Fruit fly (Drosophila melanogaster): ENCODE measurements around the gene Nmnat.

Gene Nmnat

DNA sequence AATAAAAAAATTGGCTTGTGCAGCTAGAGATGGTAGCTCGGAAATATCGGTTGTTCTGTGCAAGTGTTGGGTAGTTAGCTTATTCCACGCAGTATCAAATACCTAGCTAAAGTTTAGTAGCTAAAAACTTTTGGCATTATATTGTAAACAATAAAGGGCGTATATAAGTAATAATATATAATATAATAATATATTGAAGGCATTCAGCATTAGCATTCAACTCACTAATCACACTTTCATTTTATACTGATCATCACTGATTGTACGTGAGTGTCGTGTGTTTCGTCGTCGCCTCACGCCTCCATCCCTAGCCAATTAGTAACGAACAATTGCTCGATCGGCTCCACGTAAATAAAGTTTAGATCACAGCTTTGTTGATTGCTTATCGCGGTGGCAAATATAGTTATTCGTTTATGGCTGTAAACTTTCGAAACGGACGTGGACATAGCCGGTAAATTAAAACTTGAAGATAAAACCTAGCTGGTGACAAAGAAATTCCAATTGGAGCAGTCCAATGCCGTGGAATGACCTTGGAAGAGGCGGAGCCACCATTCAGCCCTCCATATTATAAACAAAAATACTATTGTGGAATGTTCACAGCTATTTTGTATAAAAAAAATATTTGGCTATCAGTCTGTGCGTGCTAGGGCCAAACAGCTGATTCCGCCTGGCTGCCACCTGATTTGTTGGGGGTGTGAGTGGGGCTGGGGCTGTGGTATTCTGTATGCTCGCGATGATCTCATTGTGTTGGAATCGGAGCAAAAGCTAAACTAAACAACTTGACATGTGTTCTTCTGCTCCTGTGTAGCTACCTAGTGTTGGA, 27.0 kb upstream of the Nmnat start, which contains the start of the genes PIG-S, sud1 and CG11168 (continued):
- TF ChIP-seq trh (GFP tag; optimal IDR thresholded peaks at IDR 0.05) = no peak
- TF ChIP-seq HLHmδ (GFP tag; optimal IDR thresholded peaks at IDR 0.05) = no peak
- TF ChIP-seq vnd (GFP tag; IDR thresholded peaks at IDR 0.05; ENCODE audit: partially characterized antibody) = peak; percentile 95
- TF ChIP-seq ase (GFP tag; IDR thresholded peaks at IDR 0.05) = no peak
- TF ChIP-seq CG2875 (GFP tag; optimal IDR thresholded peaks at IDR 0.05) = peak; percentile 11
- TF ChIP-seq CG6654 (GFP tag; optimal IDR thresholded peaks at IDR 0.05) = no peak
- TF ChIP-seq CG12299 (tag; optimal IDR thresholded peaks at IDR 0.05) = no peak
- no peak for TF ChIP-seq tap (tag; optimal IDR thresholded peaks at IDR 0.05)
- TF ChIP-seq pum (GFP tag; optimal IDR thresholded peaks at IDR 0.05) = no peak
- TF ChIP-seq ATbp (GFP tag; optimal IDR thresholded peaks at IDR 0.05) = peak; percentile 28
- no peak for TF ChIP-seq Spps (tag; optimal IDR thresholded peaks at IDR 0.05)
- TF ChIP-seq CG2129 (GFP tag; IDR thresholded peaks at IDR 0.05; ENCODE audit: partially characterized antibody) = peak; percentile 87
- TF ChIP-seq CG5180 (GFP tag; optimal IDR thresholded peaks at IDR 0.05) = no peak
- TF ChIP-seq so (GFP tag; IDR thresholded peaks at IDR 0.05) = 0 out of 3 replicates have a peak, but pooled peaks have one; percentile 54
- TF ChIP-seq CHES-1-like (GFP tag; optimal IDR thresholded peaks at IDR 0.05) = no peak
- no peak for TF ChIP-seq Fer1 (GFP tag; optimal IDR thresholded peaks at IDR 0.05)
- peak; percentile 93 for TF ChIP-seq unc-4 (GFP tag; IDR thresholded peaks at IDR 0.05; ENCODE audit: partially characterized antibody)
- TF ChIP-seq zfh1 (GFP tag; IDR thresholded peaks at IDR 0.05) = peak; percentile 61; the same call in 2 of the 3 replicates
- TF ChIP-seq cwo (GFP tag; optimal IDR thresholded peaks at IDR 0.05) = no peak
- peak; percentile 85 for TF ChIP-seq gsb-n (tag; optimal IDR thresholded peaks at IDR 0.05)
- no peak for TF ChIP-seq yki (optimal IDR thresholded peaks at IDR 0.05)
- TF ChIP-seq ken (GFP tag; IDR thresholded peaks at IDR 0.05) = peak; percentile 66; the same call in 2 of the 3 replicates
- TF ChIP-seq Sry-β (GFP tag; optimal IDR thresholded peaks at IDR 0.05) = peak; percentile 98
- 0 out of 2 replicates have a peak, but pooled peaks have one; percentile 37 for TF ChIP-seq CG11247 (GFP tag; IDR thresholded peaks at IDR 0.05)
- peak; percentile 62 for TF ChIP-seq CG17829 (tag; optimal IDR thresholded peaks at IDR 0.05)
- TF ChIP-seq Vsx1 (GFP tag; optimal IDR thresholded peaks at IDR 0.05) = peak; percentile 90
- no peak for TF ChIP-seq CG14965 (GFP tag; optimal IDR thresholded peaks at IDR 0.05; ENCODE audit: borderline replicate concordance)
- TF ChIP-seq CG3163 (GFP tag; optimal IDR thresholded peaks at IDR 0.05) = no peak
- peak; percentile 66 for TF ChIP-seq CG13775 (GFP tag; optimal IDR thresholded peaks at IDR 0.05)
- TF ChIP-seq inv (GFP tag; IDR thresholded peaks at IDR 0.05; ENCODE audit: partially characterized antibody) = peak; percentile 97
- no peak for TF ChIP-seq Hand (GFP tag; optimal IDR thresholded peaks at IDR 0.05)
- TF ChIP-seq Max (GFP tag; optimal IDR thresholded peaks at IDR 0.05) = no peak
- TF ChIP-seq CG9932 (GFP tag; IDR thresholded peaks at IDR 0.05) = peak; percentile 89
- no peak for TF ChIP-seq CG13296 (GFP tag; optimal IDR thresholded peaks at IDR 0.05)
- no peak for TF ChIP-seq CG10431 (GFP tag; optimal IDR thresholded peaks at IDR 0.05)
- no peak for TF ChIP-seq CG31388 (GFP tag; optimal IDR thresholded peaks at IDR 0.05)
- no peak for TF ChIP-seq CG15073 (GFP tag; optimal IDR thresholded peaks at IDR 0.05)
- peak; percentile 59; the same call in 2 of the 3 replicates for TF ChIP-seq Dbx (GFP tag; IDR thresholded peaks at IDR 0.05)
- TF ChIP-seq CG31224 (GFP tag; IDR thresholded peaks at IDR 0.05) = peak; percentile 32; the same call in 1 of the 2 replicates
- 0 out of 2 replicates have a peak, but pooled peaks have one; percentile 21 for TF ChIP-seq seq (GFP tag; IDR thresholded peaks at IDR 0.05)
- TF ChIP-seq zen (tag; optimal IDR thresholded peaks at IDR 0.05) = peak; percentile 65
- peak; percentile 58 for TF ChIP-seq Oli (tag; optimal IDR thresholded peaks at IDR 0.05)
- TF ChIP-seq CG10321 (GFP tag; IDR thresholded peaks at IDR 0.05) = no peak
- no peak for TF ChIP-seq bab2 (GFP tag; optimal IDR thresholded peaks at IDR 0.05)
- TF ChIP-seq pho (GFP tag; optimal IDR thresholded peaks at IDR 0.05) = no peak
- peak; percentile 64 for TF ChIP-seq CG18262 (tag; optimal IDR thresholded peaks at IDR 0.05)
- TF ChIP-seq Six4 (GFP tag; optimal IDR thresholded peaks at IDR 0.05) = peak; percentile 25
- TF ChIP-seq CG7271 (tag; optimal IDR thresholded peaks at IDR 0.05) = no peak
